Fruit fly (Drosophila melanogaster): Measurements from ENCODE around the gene CG15529.

- TF ChIP-seq h (optimal IDR thresholded peaks at IDR 0.05) = no peak
- no peak for TF ChIP-seq insv (optimal IDR thresholded peaks at IDR 0.05)
- no peak for TF ChIP-seq Sin3A (optimal IDR thresholded peaks at IDR 0.05)
- no peak for TF ChIP-seq psq (optimal IDR thresholded peaks at IDR 0.05)
- TF ChIP-seq Myc (optimal IDR thresholded peaks at IDR 0.05) = no peak
- TF ChIP-seq ttk (optimal IDR thresholded peaks at IDR 0.05) = no peak
Measured at dm6 chr3R:30196128-30196527, 44.3 kb downstream of the CG15529 start, which contains the start of gene CG15531.

Data from Kc167 (cell line).